Worm (Caenorhabditis elegans): ENCODE measurements around the gene rev-1.

DNA sequence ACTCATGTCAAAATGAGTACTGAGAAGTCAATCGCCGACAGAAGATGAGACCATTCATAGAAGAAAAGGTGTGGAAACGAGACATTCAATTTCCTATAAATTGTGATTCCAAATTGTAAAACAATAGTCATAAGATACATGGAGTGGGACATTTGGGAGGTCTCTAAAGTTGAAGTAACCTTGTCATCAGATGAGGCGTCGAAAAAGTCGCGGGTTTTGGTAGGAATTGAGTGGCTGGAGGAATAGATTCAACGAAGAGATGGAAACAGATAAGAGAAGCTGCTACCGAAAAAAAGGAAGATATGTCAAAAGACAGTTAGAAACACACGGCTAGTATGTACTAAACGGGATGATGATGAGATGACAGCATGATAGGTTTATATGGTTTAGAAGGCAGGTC, 30.2 kb downstream of the rev-1 start:
- TF ChIP-seq flt-1 (GFP tag; IDR thresholded peaks at IDR 0.05) = no peak
- no peak for TF ChIP-seq med-1 (GFP tag; optimal IDR thresholded peaks at IDR 0.05; ENCODE audit: insufficient read depth)
- no peak for TF ChIP-seq ztf-23 (GFP tag; IDR thresholded peaks at IDR 0.05)
